Worm (Caenorhabditis elegans) whole organism, L1 larva: Measurements from ENCODE around the gene pcp-1.

ENCODE experiments used
- aha-1 ChIP-seq: fragments of 150-350 bp; optimal IDR thresholded peaks from 2 replicates; lab custom pipeline; 2014; ENCODE audit warnings: missing biosample characterization, missing genetic modification characterization
- ceh-82 ChIP-seq, 3 experiments: fragments of 150-350 bp in 1 of 3; sonication (generic microtip) in 2 of 3; optimal IDR thresholded peaks; 2 replicates each; lab custom pipeline; 2014 to 2017; ENCODE audit warnings: missing biosample characterization in 3 of 3, missing genetic modification characterization in 3 of 3
- lsy-2 ChIP-seq, 2 experiments: fragments of 150-350 bp; optimal IDR thresholded peaks; 2 replicates each; lab custom pipeline; 2014; ENCODE audit warnings: missing biosample characterization in 2 of 2, missing genetic modification characterization in 2 of 2
- nhr-11 ChIP-seq: fragments of 150-350 bp; optimal IDR thresholded peaks from 2 replicates; lab custom pipeline; 2014; ENCODE audit warnings: missing biosample characterization, missing genetic modification characterization
- nhr-76 ChIP-seq: sonication (generic microtip); optimal IDR thresholded peaks from 2 replicates; lab custom pipeline; 2017; ENCODE audit warnings: missing biosample characterization, missing genetic modification characterization
- rnt-1 ChIP-seq: sonication (generic microtip); optimal IDR thresholded peaks from 2 replicates; lab custom pipeline; 2016; ENCODE audit warnings: mild to moderate bottlenecking, missing genetic modification characterization, moderate library complexity, missing compliant biosample characterization
- unc-62 ChIP-seq: fragments of 150-350 bp; optimal IDR thresholded peaks from 2 replicates; lab custom pipeline; 2014; ENCODE audit warnings: missing biosample characterization, missing genetic modification reagents, missing genetic modification characterization

DNA sequence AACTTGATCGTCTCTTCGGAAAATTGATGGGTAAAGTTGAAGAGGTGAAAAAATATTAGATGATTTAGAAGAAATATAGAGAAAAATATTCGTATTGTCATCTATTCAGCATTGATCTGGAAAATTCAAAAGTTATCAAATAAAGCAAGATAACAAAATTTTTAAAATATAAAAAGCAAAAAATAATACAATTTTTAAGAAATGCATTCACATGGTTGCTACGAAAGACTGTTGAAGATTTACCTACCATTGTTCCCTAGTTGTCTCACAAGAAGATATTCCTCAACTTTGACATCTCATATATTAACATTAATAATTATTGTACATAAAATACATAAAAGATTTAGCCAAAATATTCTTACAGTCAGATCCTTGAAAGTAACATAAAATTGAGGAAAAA lies 4.4 kb upstream of the pcp-1 start, which contains the start of gene cdh-3:
- TF ChIP-seq lsy-2 (tag; optimal IDR thresholded peaks at IDR 0.05; lab: Kevin White, UChicago) (no peak), rnt-1 (no peak), aha-1 (tag; lab: Kevin White, UChicago) (no peak), nhr-76 (tag; lab: Kevin White, UChicago) (no peak), ceh-82 (tag; optimal IDR thresholded peaks at IDR 0.05; lab: Kevin White, UChicago) (no peak), nhr-11 (tag; lab: Kevin White, UChicago) (no peak), unc-62 (no peak)
